Fruit fly (Drosophila melanogaster) Kc167 (cell line): ENCODE measurements around the gene CG10862.

Source experiments
- Myc ChIP-seq: fragments of >200 bp; optimal IDR thresholded peaks from 2 replicates; lab custom pipeline; 2017; ENCODE audit warnings: missing external identifiers
- Sin3A ChIP-seq: fragments of >200 bp; optimal IDR thresholded peaks from 2 replicates; lab custom pipeline; 2018; ENCODE audit warnings: missing external identifiers
- h ChIP-seq: fragments of >200 bp; optimal IDR thresholded peaks from 3 replicates; lab custom pipeline; 2018; ENCODE audit warnings: missing external identifiers
- insv ChIP-seq: fragments of >200 bp; optimal IDR thresholded peaks from 3 replicates; lab custom pipeline; 2018; ENCODE audit warnings: missing external identifiers
- psq ChIP-seq: fragments of >200 bp; optimal IDR thresholded peaks from 2 replicates; lab custom pipeline; 2017; ENCODE audit warnings: missing external identifiers
- ttk ChIP-seq: sonication (Bioruptor generic); optimal IDR thresholded peaks from 2 replicates; lab custom pipeline; 2017; ENCODE audit warnings: missing external identifiers

The CG10862 gene

dm6 chr3L:3632500-3633183 lies 21.9 kb downstream of the CG10862 start:
- TF ChIP-seq Myc (lab: Kevin White, UChicago) (no peak), Sin3A (lab: Kevin White, UChicago) (no peak), insv (no peak)

- no peak for TF ChIP-seq insv
- TF ChIP-seq h (lab: Kevin White, UChicago) = no peak
- TF ChIP-seq Sin3A (lab: Kevin White, UChicago) = no peak
- no peak for TF ChIP-seq psq
- TF ChIP-seq ttk (lab: Kevin White, UChicago) = no peak
- TF ChIP-seq Myc (lab: Kevin White, UChicago) = no peak
Measured at dm6 chr3L:3626069-3626468, 28.5 kb downstream of the CG10862 start, which contains the start of gene dar1. dar1 (plus strand) TSS chr3L:3626352.

- no peak for TF ChIP-seq h (lab: Kevin White, UChicago)
- no peak for TF ChIP-seq insv
- TF ChIP-seq ttk (lab: Kevin White, UChicago) = no peak
- no peak for TF ChIP-seq Myc (lab: Kevin White, UChicago)
- TF ChIP-seq Sin3A (lab: Kevin White, UChicago) = no peak
- TF ChIP-seq psq = no peak
Measured at dm6 chr3L:3624876-3625275, 29.7 kb downstream of the CG10862 start.

- TF ChIP-seq Myc (lab: Kevin White, UChicago) (no peak), h (lab: Kevin White, UChicago) (no peak), psq (no peak), Sin3A (lab: Kevin White, UChicago) (no peak), insv (no peak), ttk (lab: Kevin White, UChicago) (no peak)
Measured at dm6 chr3L:3620932-3621331, 33.6 kb downstream of the CG10862 start, which contains the start of gene CG14974. CG14974 (minus strand) TSS chr3L:3621032.

- TF ChIP-seq insv (no peak), psq (no peak), Myc (lab: Kevin White, UChicago) (no peak), ttk (lab: Kevin White, UChicago) (no peak), Sin3A (lab: Kevin White, UChicago) (no peak), h (lab: Kevin White, UChicago) (no peak)
Measured at dm6 chr3L:3617252-3617651, 37.3 kb downstream of the CG10862 start.

- TF ChIP-seq insv (no peak), psq (no peak), Sin3A (lab: Kevin White, UChicago) (no peak), ttk (lab: Kevin White, UChicago) (no peak), h (lab: Kevin White, UChicago) (no peak), Myc (lab: Kevin White, UChicago) (no peak)
Measured at dm6 chr3L:3616344-3616743, 38.2 kb downstream of the CG10862 start.

- no peak for TF ChIP-seq ttk (lab: Kevin White, UChicago)
- TF ChIP-seq h (lab: Kevin White, UChicago) = no peak
- no peak for TF ChIP-seq Myc (lab: Kevin White, UChicago)
- TF ChIP-seq psq = no peak
- TF ChIP-seq insv = no peak
- TF ChIP-seq Sin3A (lab: Kevin White, UChicago) = no peak
Measured at dm6 chr3L:3615082-3615481, 39.5 kb downstream of the CG10862 start, which contains the start of gene CG10357. CG10357 (plus strand) TSS chr3L:3615382.

dm6 chr3L:3612582-3613285 lies 41.8 kb downstream of the CG10862 start:
- TF ChIP-seq h (lab: Kevin White, UChicago) (no peak), Sin3A (lab: Kevin White, UChicago) (no peak), insv (no peak), Myc (lab: Kevin White, UChicago) (no peak), psq (no peak), ttk (lab: Kevin White, UChicago) (no peak)

dm6 chr3L:3611892-3612291 lies 42.7 kb downstream of the CG10862 start, which contains the start of gene CG10359:
CG10359 (plus strand) TSS chr3L:3612192.
- TF ChIP-seq h (lab: Kevin White, UChicago) (no peak), insv (no peak), ttk (lab: Kevin White, UChicago) (no peak), Myc (lab: Kevin White, UChicago) (no peak), Sin3A (lab: Kevin White, UChicago) (no peak), psq (no peak)

dm6 chr3L:3606986-3607385 lies 47.6 kb downstream of the CG10862 start:
- no peak for TF ChIP-seq Sin3A (lab: Kevin White, UChicago)
- no peak for TF ChIP-seq insv
- TF ChIP-seq psq = no peak
- no peak for TF ChIP-seq h (lab: Kevin White, UChicago)
- no peak for TF ChIP-seq ttk (lab: Kevin White, UChicago)
- TF ChIP-seq Myc (lab: Kevin White, UChicago) = no peak
